Fruit fly (Drosophila melanogaster) whole organism: ENCODE measurements around the gene Set8.

Experiments
- CG8478 ChIP-seq: fragments of >200 bp; optimal IDR thresholded peaks from 2 replicates; lab custom pipeline; 2018; ENCODE audit warnings: inconsistent platforms
- Dll ChIP-seq: fragments of >200 bp; optimal IDR thresholded peaks from 2 replicates; lab custom pipeline; 2017
- EcR ChIP-seq, 2 experiments: fragments of >200 bp; optimal IDR thresholded peaks; 2 replicates each; lab custom pipeline; 2017; ENCODE audit warnings: missing biosample characterization in 2 of 2, missing genetic modification characterization in 2 of 2, missing genetic modification reagents in 2 of 2
- pan ChIP-seq: fragments of >200 bp; optimal IDR thresholded peaks from 2 replicates; lab custom pipeline; 2017
- psq ChIP-seq: fragments of >200 bp; optimal IDR thresholded peaks from 2 replicates; lab custom pipeline; 2017
- usp ChIP-seq: fragments of >200 bp; optimal IDR thresholded peaks from 2 replicates; lab custom pipeline; 2017; ENCODE audit warnings: missing biosample characterization, missing genetic modification characterization, mixed read lengths

Set8 gene

dm6 chr3R:14327113-14327466, 11.3 kb downstream of the Set8 start:
- TF ChIP-seq usp (GFP tag; lab: Kevin White, UChicago) = no peak
- TF ChIP-seq psq (lab: Kevin White, UChicago) = no peak
- no peak for TF ChIP-seq pan
- no peak for TF ChIP-seq CG8478
- TF ChIP-seq EcR (GFP tag; optimal IDR thresholded peaks at IDR 0.05; lab: Kevin White, UChicago) = no peak
- no peak for TF ChIP-seq Dll (lab: Kevin White, UChicago)

dm6 chr3R:14327472-14328104, 11.8 kb downstream of the Set8 start, which contains the start of gene spn-B:
spn-B (plus strand) TSS chr3R:14328051.
- TF ChIP-seq Dll (lab: Kevin White, UChicago) (no peak), usp (GFP tag; lab: Kevin White, UChicago) (no peak), psq (lab: Kevin White, UChicago) (no peak), CG8478 (no peak), EcR (GFP tag; optimal IDR thresholded peaks at IDR 0.05; lab: Kevin White, UChicago) (no peak), pan (no peak)

dm6 chr3R:14329549-14329948, 13.7 kb downstream of the Set8 start:
- TF ChIP-seq Dll (lab: Kevin White, UChicago) (no peak), usp (GFP tag; lab: Kevin White, UChicago) (no peak), pan (no peak), psq (lab: Kevin White, UChicago) (no peak), CG8478 (no peak), EcR (GFP tag; optimal IDR thresholded peaks at IDR 0.05; lab: Kevin White, UChicago) (no peak)

dm6 chr3R:14330654-14331053, 14.8 kb downstream of the Set8 start:
- TF ChIP-seq Dll (lab: Kevin White, UChicago) (no peak), EcR (GFP tag; optimal IDR thresholded peaks at IDR 0.05; lab: Kevin White, UChicago) (no peak), pan (no peak), psq (lab: Kevin White, UChicago) (no peak), usp (GFP tag; lab: Kevin White, UChicago) (no peak), CG8478 (no peak)

- no peak for TF ChIP-seq Dll (lab: Kevin White, UChicago)
- TF ChIP-seq EcR (GFP tag; optimal IDR thresholded peaks at IDR 0.05; lab: Kevin White, UChicago) = no peak
- TF ChIP-seq pan = no peak
- TF ChIP-seq usp (GFP tag; lab: Kevin White, UChicago) = no peak
- no peak for TF ChIP-seq CG8478
- no peak for TF ChIP-seq psq (lab: Kevin White, UChicago)
Observed at dm6 chr3R:14331474-14331873, 15.6 kb downstream of the Set8 start.

- TF ChIP-seq EcR (GFP tag; optimal IDR thresholded peaks at IDR 0.05; lab: Kevin White, UChicago) (no peak), psq (lab: Kevin White, UChicago) (no peak), pan (no peak), CG8478 (no peak), Dll (lab: Kevin White, UChicago) (no peak), usp (GFP tag; lab: Kevin White, UChicago) (no peak)
Observed at dm6 chr3R:14332735-14333134, 16.9 kb downstream of the Set8 start.

- TF ChIP-seq Dll (lab: Kevin White, UChicago) = no peak
- TF ChIP-seq pan = no peak
- no peak for TF ChIP-seq psq (lab: Kevin White, UChicago)
- no peak for TF ChIP-seq usp (GFP tag; lab: Kevin White, UChicago)
- no peak for TF ChIP-seq EcR (GFP tag; optimal IDR thresholded peaks at IDR 0.05; lab: Kevin White, UChicago)
- TF ChIP-seq CG8478 = no peak
Observed at dm6 chr3R:14335504-14335903, 19.7 kb downstream of the Set8 start.

- TF ChIP-seq CG8478 = no peak
- no peak for TF ChIP-seq Dll (lab: Kevin White, UChicago)
- no peak for TF ChIP-seq pan
- TF ChIP-seq EcR (GFP tag; optimal IDR thresholded peaks at IDR 0.05; lab: Kevin White, UChicago) = no peak
- TF ChIP-seq usp (GFP tag; lab: Kevin White, UChicago) = no peak
- no peak for TF ChIP-seq psq (lab: Kevin White, UChicago)
Observed at dm6 chr3R:14344767-14345166, 28.9 kb downstream of the Set8 start.

- no peak for TF ChIP-seq EcR (GFP tag; optimal IDR thresholded peaks at IDR 0.05; lab: Kevin White, UChicago)
- no peak for TF ChIP-seq usp (GFP tag; lab: Kevin White, UChicago)
- TF ChIP-seq Dll (lab: Kevin White, UChicago) = peak; percentile 26
Observed at dm6 chr3R:14346838-14347745, 31.3 kb downstream of the Set8 start.

- no peak for TF ChIP-seq psq (lab: Kevin White, UChicago)
- no peak for TF ChIP-seq EcR (GFP tag; optimal IDR thresholded peaks at IDR 0.05; lab: Kevin White, UChicago)
- TF ChIP-seq Dll (lab: Kevin White, UChicago) = no peak
- no peak for TF ChIP-seq usp (GFP tag; lab: Kevin White, UChicago)
- no peak for TF ChIP-seq CG8478
- TF ChIP-seq pan = no peak
Observed at dm6 chr3R:14348480-14348879, 32.6 kb downstream of the Set8 start.

dm6 chr3R:14351418-14351817, 35.6 kb downstream of the Set8 start:
- TF ChIP-seq usp (GFP tag; lab: Kevin White, UChicago) = no peak
- no peak for TF ChIP-seq CG8478
- no peak for TF ChIP-seq Dll (lab: Kevin White, UChicago)
- no peak for TF ChIP-seq pan
- no peak for TF ChIP-seq psq (lab: Kevin White, UChicago)
- no peak for TF ChIP-seq EcR (GFP tag; optimal IDR thresholded peaks at IDR 0.05; lab: Kevin White, UChicago)

dm6 chr3R:14353733-14354152, 37.9 kb downstream of the Set8 start:
- TF ChIP-seq pan = no peak
- TF ChIP-seq CG8478 = no peak
- TF ChIP-seq Dll (lab: Kevin White, UChicago) = no peak
- TF ChIP-seq EcR (GFP tag; optimal IDR thresholded peaks at IDR 0.05; lab: Kevin White, UChicago) = no peak
- TF ChIP-seq usp (GFP tag; lab: Kevin White, UChicago) = no peak
- no peak for TF ChIP-seq psq (lab: Kevin White, UChicago)
